Worm (Caenorhabditis elegans) whole organism, young adult: ENCODE measurements around the gene cpna-5.

Experiments used
- B0035.1 ChIP-seq: sonication (generic microtip); optimal IDR thresholded peaks from 2 replicates; lab custom pipeline; 2016; ENCODE audit warnings: missing genetic modification characterization, mild to moderate bottlenecking, missing compliant biosample characterization, missing genotype, missing genetic modification reagents
- B0261.1 ChIP-seq: sonication (generic microtip); optimal IDR thresholded peaks from 2 replicates; lab custom pipeline; 2016; ENCODE audit warnings: mild to moderate bottlenecking, missing genetic modification characterization, moderate library complexity, missing compliant biosample characterization
- D2030.7 ChIP-seq: fragments of 200-800 bp; sonication (Bioruptor generic); IDR thresholded peaks from 2 replicates; pipeline ENCODE4 v1.3.6; 2022; ENCODE audit warnings: missing genetic modification reagents, missing genetic modification characterization, missing compliant biosample characterization
- F23B12.7 ChIP-seq: sonication (generic microtip); optimal IDR thresholded peaks from 2 replicates; lab custom pipeline; 2017; ENCODE audit warnings: missing genetic modification characterization, mild to moderate bottlenecking, missing compliant biosample characterization, antibody characterized with exemption, moderate library complexity; ENCODE audit not compliant: insufficient read depth
- F33H1.4 ChIP-seq: fragments of 200-800 bp; sonication (Bioruptor generic); IDR thresholded peaks from 2 replicates; pipeline ENCODE4 v1.3.6; 2022; ENCODE audit warnings: missing genetic modification reagents, missing genetic modification characterization, missing compliant biosample characterization
- F52B5.7 ChIP-seq: sonication (generic microtip); optimal IDR thresholded peaks from 2 replicates; lab custom pipeline; 2016; ENCODE audit warnings: mild to moderate bottlenecking, missing genetic modification characterization, missing compliant biosample characterization
- Y56A3A.18 ChIP-seq: fragments of 200-800 bp; sonication (Bioruptor generic); IDR thresholded peaks from 2 replicates; pipeline ENCODE4 v1.3.6; 2022; ENCODE audit warnings: missing genetic modification reagents, missing genetic modification characterization, missing compliant biosample characterization
- ama-1 ChIP-seq, 3 experiments: fragments of 150-350 bp in 1 of 3; sonication (generic microtip) in 2 of 3; optimal IDR thresholded peaks; 2 replicates each; lab custom pipeline; 2014 to 2018; ENCODE audit warnings: missing biosample characterization in 2 of 3, missing genetic modification characterization in 2 of 3, missing genetic modification reagents in 2 of 3
- attf-5 ChIP-seq: fragments of 200-800 bp; sonication (Bioruptor generic); optimal IDR thresholded peaks from 2 replicates; lab custom pipeline; 2018; ENCODE audit warnings: mild to moderate bottlenecking, missing genetic modification characterization, missing compliant biosample characterization
- bed-1 ChIP-seq: fragments of 200-800 bp; sonication (Bioruptor generic); IDR thresholded peaks from 2 replicates; pipeline ENCODE4 v1.3.6; 2022; ENCODE audit warnings: missing genetic modification reagents, missing genetic modification characterization, missing compliant biosample characterization
- cebp-2 ChIP-seq: fragments of 200-800 bp; sonication (Bioruptor generic); IDR thresholded peaks from 2 replicates; pipeline ENCODE4 v1.3.6; 2022; ENCODE audit warnings: missing genetic modification characterization, missing compliant biosample characterization
- ceh-79 ChIP-seq: sonication (generic microtip); optimal IDR thresholded peaks from 2 replicates; lab custom pipeline; 2017; ENCODE audit warnings: mild to moderate bottlenecking, missing genetic modification characterization, missing compliant biosample characterization
- ceh-91 ChIP-seq: fragments of 200-800 bp; sonication (Bioruptor generic); IDR thresholded peaks from 2 replicates; pipeline ENCODE4 v1.3.6; 2022; ENCODE audit warnings: missing genetic modification reagents, missing genetic modification characterization, missing compliant biosample characterization
- efl-1 ChIP-seq: fragments of 150-350 bp; optimal IDR thresholded peaks from 2 replicates; lab custom pipeline; 2014; ENCODE audit warnings: missing biosample characterization, missing genetic modification reagents, missing genetic modification characterization
- egl-18 ChIP-seq: fragments of 200-800 bp; sonication (Bioruptor generic); IDR thresholded peaks from 2 replicates; pipeline ENCODE4 v1.3.6; 2022; ENCODE audit warnings: missing genetic modification reagents, missing genetic modification characterization, missing compliant biosample characterization
- ets-4 ChIP-seq: fragments of 200-800 bp; sonication (Bioruptor generic); optimal IDR thresholded peaks from 2 replicates; lab custom pipeline; 2018; ENCODE audit warnings: mild to moderate bottlenecking, missing genetic modification characterization, missing compliant biosample characterization
- gei-17 ChIP-seq: fragments of 200-800 bp; sonication (Bioruptor generic); optimal IDR thresholded peaks from 2 replicates; lab custom pipeline; 2018; ENCODE audit warnings: mild to moderate bottlenecking, missing genetic modification characterization, missing compliant biosample characterization
- him-1 ChIP-seq: sonication (generic microtip); optimal IDR thresholded peaks from 2 replicates; lab custom pipeline; 2016; ENCODE audit warnings: missing genotype, missing genetic modification reagents, missing genetic modification characterization, missing compliant biosample characterization
- hlh-12 ChIP-seq: sonication (generic microtip); optimal IDR thresholded peaks from 2 replicates; lab custom pipeline; 2016; ENCODE audit warnings: missing genetic modification characterization, missing compliant biosample characterization
- lsl-1 ChIP-seq: fragments of 200-800 bp; sonication (Bioruptor generic); optimal IDR thresholded peaks from 2 replicates; lab custom pipeline; 2018; ENCODE audit warnings: mild to moderate bottlenecking, missing genetic modification characterization, moderate library complexity, missing compliant biosample characterization
- madf-6 ChIP-seq: fragments of 200-800 bp; sonication (Bioruptor generic); IDR thresholded peaks from 2 replicates; pipeline ENCODE4 v1.3.6; 2022; ENCODE audit warnings: missing genetic modification reagents, missing genetic modification characterization, missing compliant biosample characterization
- madf-8 ChIP-seq: fragments of 200-800 bp; sonication (Bioruptor generic); conservative IDR thresholded peaks from 2 replicates; pipeline ENCODE4 v1.3.6; 2022; ENCODE audit warnings: missing genetic modification reagents, missing genetic modification characterization, missing compliant biosample characterization
- mes-4 ChIP-seq: sonication (generic microtip); optimal IDR thresholded peaks from 2 replicates; lab custom pipeline; 2016; ENCODE audit warnings: missing genotype, missing genetic modification characterization, missing compliant biosample characterization
- nfyb-1 ChIP-seq: fragments of 200-800 bp; sonication (Bioruptor generic); IDR thresholded peaks from 2 replicates; pipeline ENCODE4 v1.3.6; 2022; ENCODE audit warnings: missing genetic modification reagents, missing genetic modification characterization, missing compliant biosample characterization
- nhr-80 ChIP-seq: sonication (generic microtip); optimal IDR thresholded peaks from 2 replicates; lab custom pipeline; 2016; ENCODE audit warnings: missing genetic modification characterization, missing compliant biosample characterization
- nhr-90 ChIP-seq: sonication (generic microtip); optimal IDR thresholded peaks from 2 replicates; lab custom pipeline; 2016; ENCODE audit warnings: missing genotype, mild to moderate bottlenecking, missing genetic modification characterization, missing compliant biosample characterization
- repo-1 ChIP-seq: sonication (generic microtip); optimal IDR thresholded peaks from 2 replicates; lab custom pipeline; 2017; ENCODE audit warnings: mild to moderate bottlenecking, missing genetic modification characterization, missing compliant biosample characterization
- sdz-38 ChIP-seq: sonication (generic microtip); optimal IDR thresholded peaks from 2 replicates; lab custom pipeline; 2016; ENCODE audit warnings: missing genotype, missing genetic modification characterization, missing compliant biosample characterization
- tbp1 ChIP-seq: fragments of 200-800 bp; sonication (Bioruptor generic); optimal IDR thresholded peaks from 2 replicates; lab custom pipeline; 2018; ENCODE audit warnings: mild to moderate bottlenecking, missing genetic modification characterization, missing compliant biosample characterization
- xnd-1 ChIP-seq: sonication (generic microtip); optimal IDR thresholded peaks from 2 replicates; lab custom pipeline; 2016; ENCODE audit warnings: missing genotype, missing genetic modification reagents, missing genetic modification characterization, missing compliant biosample characterization
- ztf-25 ChIP-seq: fragments of 200-800 bp; sonication (Bioruptor generic); IDR thresholded peaks from 2 replicates; pipeline ENCODE4 v1.3.6; 2022; ENCODE audit warnings: missing genetic modification reagents, missing genetic modification characterization, missing compliant biosample characterization

Gene cpna-5

ce11 chrII:7694745-7695144, 23.6 kb downstream of the cpna-5 start:
- no peak for TF ChIP-seq tbp1 (GFP tag; lab: Kevin White, UChicago)
- TF ChIP-seq nhr-80 (tag; lab: Kevin White, UChicago), result peak; percentile 62
- TF ChIP-seq bed-1 (GFP tag; lab: Robert Waterston, UW), result no peak
- no peak for TF ChIP-seq sdz-38
- no peak for TF ChIP-seq egl-18 (GFP tag; lab: Robert Waterston, UW)
- no peak for TF ChIP-seq F52B5.7 (tag; lab: Kevin White, UChicago)
- no peak for TF ChIP-seq ceh-91 (GFP tag; lab: Robert Waterston, UW)

- TF ChIP-seq ztf-25 (GFP tag; lab: Robert Waterston, UW) (no peak), nhr-80 (tag; lab: Kevin White, UChicago) (peak; percentile 82)
Observed at ce11 chrII:7693929-7694328, 24.5 kb downstream of the cpna-5 start, which contains the start of gene nhx-2. TSS of gene nhx-2 (minus strand) at chrII:7693957.

DNA sequence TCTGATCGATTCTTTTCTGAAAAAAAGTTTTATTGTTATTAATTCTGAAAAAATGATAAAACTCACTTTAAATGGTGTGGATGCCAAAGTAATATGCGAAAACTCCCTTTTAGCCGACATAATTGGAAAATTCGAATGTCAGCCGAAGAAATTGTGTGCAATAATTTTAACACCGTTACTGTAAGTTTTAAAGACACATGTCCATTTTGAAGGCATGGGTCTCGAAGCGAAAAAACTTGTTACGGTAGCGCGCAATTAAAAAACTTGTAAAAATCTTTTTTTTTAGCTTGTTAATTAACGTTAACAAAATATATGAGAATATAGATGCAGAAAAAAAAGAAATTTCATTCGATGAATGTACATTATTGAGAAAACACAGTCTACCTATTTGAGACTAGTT, 28.0 kb downstream of the cpna-5 start, which contains the start of gene pid-1:
Gene pid-1, minus strand, starts transcription at position 173 of the 400 bp plus-strand sequence.
- TF ChIP-seq lsl-1 (GFP tag; lab: Kevin White, UChicago) (peak; percentile 90), him-1 (tag; lab: Kevin White, UChicago) (peak; percentile 61), madf-8 (GFP tag; lab: Robert Waterston, UW) (peak; percentile 51), B0261.1 (tag; lab: Kevin White, UChicago) (no peak), nhr-90 (tag; lab: Kevin White, UChicago) (no peak), ceh-91 (GFP tag; lab: Robert Waterston, UW) (0 out of 2 replicates have a peak, but pooled peaks have one; percentile 10), B0035.1 (tag; lab: Kevin White, UChicago) (no peak), nfyb-1 (GFP tag; lab: Robert Waterston, UW) (no peak), efl-1 (peak; percentile 6), F33H1.4 (GFP tag; lab: Robert Waterston, UW) (peak; percentile 84), mes-4 (tag; lab: Kevin White, UChicago) (no peak), madf-6 (GFP tag; lab: Robert Waterston, UW) (peak; percentile 68; the same call in 1 of the 2 replicates), gei-17 (GFP tag; lab: Kevin White, UChicago) (no peak), xnd-1 (tag; lab: Kevin White, UChicago) (peak; percentile 76)

DNA sequence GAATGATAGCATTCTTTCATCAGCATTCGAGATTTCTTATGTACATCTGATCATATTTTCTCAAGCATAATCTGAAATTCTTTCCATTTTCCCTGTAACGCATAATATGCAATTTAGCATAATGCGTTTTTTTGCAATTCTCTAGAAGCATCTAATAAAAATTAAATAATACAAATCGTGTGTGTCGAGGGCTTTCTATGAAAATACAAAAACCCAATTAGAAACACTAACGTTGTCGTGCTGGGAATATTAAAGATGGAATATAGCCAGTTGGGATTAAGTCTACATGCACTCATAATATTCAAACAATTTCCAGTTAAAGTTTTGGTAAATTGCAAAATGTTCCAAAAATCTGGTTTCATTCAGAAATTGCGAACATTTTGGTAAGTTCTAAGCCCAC, 33.8 kb downstream of the cpna-5 start, which contains the start of gene F18A1.1:
Gene F18A1.1, plus strand, starts transcription at position 301 of the 400 bp plus-strand sequence.
- TF ChIP-seq ama-1 (optimal IDR thresholded peaks at IDR 0.05; lab: Kevin White, UChicago) (no peak), ama-1 (GFP tag; optimal IDR thresholded peaks at IDR 0.05; lab: Kevin White, UChicago) (no peak), repo-1 (tag; lab: Kevin White, UChicago) (no peak), tbp1 (GFP tag; lab: Kevin White, UChicago) (no peak), Y56A3A.18 (GFP tag; lab: Robert Waterston, UW) (no peak), ceh-79 (tag; lab: Kevin White, UChicago) (no peak), attf-5 (no peak), ets-4 (GFP tag; lab: Kevin White, UChicago) (no peak), hlh-12 (tag; lab: Kevin White, UChicago) (no peak), F23B12.7 (tag; lab: Kevin White, UChicago) (no peak)

DNA sequence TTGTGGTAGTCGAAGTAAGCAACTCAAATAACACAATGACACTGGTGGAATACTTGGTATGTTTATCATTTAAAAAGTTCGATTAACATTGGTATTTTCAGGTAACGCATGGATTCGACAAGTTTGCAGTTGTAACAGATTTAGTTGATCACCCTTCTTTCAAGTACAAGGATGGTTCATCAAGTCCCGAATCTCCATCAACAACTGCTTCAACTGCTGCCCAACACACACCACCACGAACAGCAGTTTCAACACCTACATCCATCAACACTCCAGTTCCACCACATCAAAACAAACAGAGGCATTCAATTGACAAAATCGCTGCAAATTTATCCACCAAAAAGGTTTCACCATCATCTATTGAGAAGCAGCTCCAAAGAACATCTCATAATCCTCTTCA, 35.9 kb downstream of the cpna-5 start:
- TF ChIP-seq cebp-2 (GFP tag; lab: Robert Waterston, UW) (no peak), D2030.7 (GFP tag; lab: Robert Waterston, UW) (0 out of 2 replicates have a peak, but pooled peaks have one; percentile 18)
- TF ChIP-seq, all 124 proteins: peak for 1
